Fruit fly (Drosophila melanogaster) S2 (cell line): Measurements from ENCODE around the gene CG6294.

Experiments
- CG8478 ChIP-seq: fragments of >200 bp; optimal IDR thresholded peaks from 2 replicates; lab custom pipeline; 2018
- CTCF ChIP-seq, 2 experiments: fragments of >200 bp; optimal IDR thresholded peaks; 2 replicates each; lab custom pipeline; 2018

Gene CG6294

dm6 chrX:15483010-15483802 lies 20.7 kb downstream of the CG6294 start:
- TF ChIP-seq CG8478: no peak
- TF ChIP-seq CTCF (optimal IDR thresholded peaks at IDR 0.05; lab: Kevin White, UChicago): no peak

- no peak for TF ChIP-seq CG8478
- TF ChIP-seq CTCF (optimal IDR thresholded peaks at IDR 0.05; lab: Kevin White, UChicago): no peak
Observed at dm6 chrX:15484451-15485032, 22.0 kb downstream of the CG6294 start.

- TF ChIP-seq CG8478: no peak
- TF ChIP-seq CTCF (optimal IDR thresholded peaks at IDR 0.05; lab: Kevin White, UChicago): no peak
Observed at dm6 chrX:15486682-15487081, 24.2 kb downstream of the CG6294 start, which contains the start of gene Gmap. Gmap (plus strand) TSS chrX:15486922.

dm6 chrX:15490519-15490918 lies 28.0 kb downstream of the CG6294 start:
- TF ChIP-seq CG8478 (no peak), CTCF (optimal IDR thresholded peaks at IDR 0.05; lab: Kevin White, UChicago) (peak; percentile 73 to 81)

- TF ChIP-seq CG8478: no peak
- TF ChIP-seq CTCF (optimal IDR thresholded peaks at IDR 0.05; lab: Kevin White, UChicago): no peak
Observed at dm6 chrX:15495600-15496379, 33.3 kb downstream of the CG6294 start.

- no peak for TF ChIP-seq CTCF (optimal IDR thresholded peaks at IDR 0.05; lab: Kevin White, UChicago)
Observed at dm6 chrX:15496651-15497409, 34.3 kb downstream of the CG6294 start.

- TF ChIP-seq CG8478: no peak
- no peak for TF ChIP-seq CTCF (optimal IDR thresholded peaks at IDR 0.05; lab: Kevin White, UChicago)
Observed at dm6 chrX:15497440-15498271, 35.1 kb downstream of the CG6294 start.

dm6 chrX:15498791-15499190 lies 36.3 kb downstream of the CG6294 start:
- no peak for TF ChIP-seq CG8478
- TF ChIP-seq CTCF (optimal IDR thresholded peaks at IDR 0.05; lab: Kevin White, UChicago): peak; percentile 45 to 64

- no peak for TF ChIP-seq CTCF (optimal IDR thresholded peaks at IDR 0.05; lab: Kevin White, UChicago)
- no peak for TF ChIP-seq CG8478
Observed at dm6 chrX:15499996-15500904, 37.7 kb downstream of the CG6294 start.

dm6 chrX:15501706-15502267 lies 39.3 kb downstream of the CG6294 start:
- no peak for TF ChIP-seq CG8478
- TF ChIP-seq CTCF (optimal IDR thresholded peaks at IDR 0.05; lab: Kevin White, UChicago): no peak

- TF ChIP-seq CG8478 (no peak), CTCF (optimal IDR thresholded peaks at IDR 0.05; lab: Kevin White, UChicago) (no peak)
Observed at dm6 chrX:15502864-15503263, 40.3 kb downstream of the CG6294 start.

- TF ChIP-seq CG8478 (no peak), CTCF (optimal IDR thresholded peaks at IDR 0.05; lab: Kevin White, UChicago) (no peak)
Observed at dm6 chrX:15511399-15511798, 48.9 kb downstream of the CG6294 start.
